Worm (Caenorhabditis elegans) whole organism, L4 larva: ENCODE data around the gene srx-23.

Source experiments
- F37D6.2 ChIP-seq: sonication (generic microtip); optimal IDR thresholded peaks from 2 replicates; lab custom pipeline; 2016; ENCODE audit warnings: mild to moderate bottlenecking, missing genetic modification characterization, missing compliant biosample characterization
- R02D3.7 ChIP-seq: fragments of 150-350 bp; sonication (generic microtip); optimal IDR thresholded peaks from 3 replicates; lab custom pipeline; 2014; ENCODE audit warnings: missing biosample characterization, missing genetic modification characterization
- T20F7.1 ChIP-seq: fragments of 200-800 bp; sonication (Bioruptor generic); optimal IDR thresholded peaks from 2 replicates; lab custom pipeline; 2018; ENCODE audit warnings: mild to moderate bottlenecking, missing genetic modification characterization, missing compliant biosample characterization
- Y48G9A.11 ChIP-seq: fragments of 200-800 bp; sonication (Bioruptor generic); IDR thresholded peaks from 2 replicates; pipeline ENCODE4 v1.3.6; 2022; ENCODE audit warnings: missing genetic modification reagents, missing genetic modification characterization, missing compliant biosample characterization
- Y5F2A.4 ChIP-seq: fragments of 200-800 bp; sonication (Bioruptor generic); optimal IDR thresholded peaks from 2 replicates; lab custom pipeline; 2018; ENCODE audit warnings: mild to moderate bottlenecking, missing genetic modification characterization, missing compliant biosample characterization
- Y75B8A.6 ChIP-seq: fragments of 200-800 bp; sonication (Bioruptor generic); IDR thresholded peaks from 2 replicates; pipeline ENCODE4 v1.3.6; 2022; ENCODE audit warnings: missing genetic modification reagents, missing genetic modification characterization, missing compliant biosample characterization
- ama-1 ChIP-seq: fragments of 150-350 bp; optimal IDR thresholded peaks from 2 replicates; lab custom pipeline; 2014; ENCODE audit warnings: inconsistent platforms, mixed read lengths
- attf-4 ChIP-seq: sonication (generic microtip); optimal IDR thresholded peaks from 3 replicates; lab custom pipeline; 2017; ENCODE audit warnings: missing biosample characterization, missing genetic modification characterization
- ceh-44 ChIP-seq: fragments of 200-800 bp; sonication (Bioruptor generic); IDR thresholded peaks from 2 replicates; pipeline ENCODE4 v1.3.6; 2022; ENCODE audit warnings: missing genetic modification reagents, missing genetic modification characterization, missing compliant biosample characterization
- ces-1 ChIP-seq: fragments of 150-350 bp; sonication (generic microtip); optimal IDR thresholded peaks from 4 replicates; lab custom pipeline; 2014; ENCODE audit warnings: missing biosample characterization, missing genetic modification reagents, missing genetic modification characterization
- ctbp-1 ChIP-seq: fragments of 200-800 bp; sonication (Bioruptor generic); IDR thresholded peaks from 2 replicates; pipeline ENCODE4 v1.3.6; 2022; ENCODE audit warnings: missing genetic modification reagents, missing genetic modification characterization, missing compliant biosample characterization
- daf-8 ChIP-seq: fragments of 200-800 bp; sonication (Bioruptor generic); IDR thresholded peaks from 2 replicates; pipeline ENCODE4 v1.3.6; 2022; ENCODE audit warnings: missing genetic modification characterization, missing compliant biosample characterization
- dmd-6 ChIP-seq: fragments of 200-800 bp; sonication (Bioruptor generic); IDR thresholded peaks from 2 replicates; pipeline ENCODE4 v1.3.6; 2022; ENCODE audit warnings: missing genetic modification reagents, missing genetic modification characterization, missing compliant biosample characterization
- duxl-1 ChIP-seq: sonication (generic microtip); optimal IDR thresholded peaks from 2 replicates; lab custom pipeline; 2016; ENCODE audit warnings: mild to moderate bottlenecking, missing genetic modification characterization, moderate library complexity, missing compliant biosample characterization; ENCODE audit not compliant: poor library complexity
- dve-1 ChIP-seq: sonication (generic microtip); optimal IDR thresholded peaks from 2 replicates; lab custom pipeline; 2017; ENCODE audit warnings: antibody characterized with exemption, mild to moderate bottlenecking, missing genetic modification characterization, missing compliant biosample characterization; ENCODE audit not compliant: insufficient read depth
- egl-27 ChIP-seq: sonication (generic microtip); optimal IDR thresholded peaks from 3 replicates; lab custom pipeline; 2017; ENCODE audit warnings: missing biosample characterization, missing genetic modification reagents, missing genetic modification characterization
- egl-43 ChIP-seq: fragments of 200-800 bp; sonication (Bioruptor generic); IDR thresholded peaks from 2 replicates; pipeline ENCODE4 v1.3.6; 2022; ENCODE audit warnings: missing genetic modification reagents, missing genetic modification characterization, missing compliant biosample characterization
- fos-1 ChIP-seq: fragments of 150-350 bp; optimal IDR thresholded peaks from 2 replicates; lab custom pipeline; 2014; ENCODE audit warnings: missing biosample characterization, missing genetic modification characterization
- gei-8 ChIP-seq: fragments of 200-800 bp; sonication (Bioruptor generic); optimal IDR thresholded peaks from 2 replicates; lab custom pipeline; 2018; ENCODE audit warnings: mild to moderate bottlenecking, missing genetic modification characterization, missing compliant biosample characterization
- hlh-30 ChIP-seq: sonication (generic microtip); optimal IDR thresholded peaks from 2 replicates; lab custom pipeline; 2017; ENCODE audit warnings: antibody characterized with exemption, mild to moderate bottlenecking, missing genetic modification characterization, missing compliant biosample characterization; ENCODE audit not compliant: insufficient read depth
- hmg-1.1 ChIP-seq: fragments of 200-800 bp; sonication (Bioruptor generic); IDR thresholded peaks from 2 replicates; pipeline ENCODE4 v1.3.6; 2022; ENCODE audit warnings: missing genetic modification reagents, missing genetic modification characterization, missing compliant biosample characterization
- lsy-2 ChIP-seq, 2 experiments: fragments of 150-350 bp in 1 of 2; sonication (generic microtip) in 1 of 2; optimal IDR thresholded peaks; 2 replicates each; lab custom pipeline; 2014 to 2017; ENCODE audit warnings: missing biosample characterization in 2 of 2, missing genetic modification characterization in 2 of 2
- madf-9 ChIP-seq: fragments of 200-800 bp; sonication (Bioruptor generic); conservative IDR thresholded peaks from 2 replicates; pipeline ENCODE4 v1.3.6; 2022; ENCODE audit warnings: missing genetic modification reagents, missing genetic modification characterization, missing compliant biosample characterization
- mdt-29 ChIP-seq: fragments of 200-800 bp; sonication (Bioruptor generic); IDR thresholded peaks from 2 replicates; pipeline ENCODE4 v1.3.6; 2022; ENCODE audit warnings: missing genetic modification reagents, missing genetic modification characterization, missing compliant biosample characterization
- mep-1 ChIP-seq: fragments of 150-350 bp; sonication (generic microtip); optimal IDR thresholded peaks from 3 replicates; lab custom pipeline; 2014; ENCODE audit warnings: missing biosample characterization, missing genetic modification characterization
- mes-2 ChIP-seq: sonication (generic microtip); optimal IDR thresholded peaks from 2 replicates; lab custom pipeline; 2016; ENCODE audit warnings: missing genotype, mild to moderate bottlenecking, missing genetic modification characterization, missing compliant biosample characterization; ENCODE audit not compliant: poor library complexity, severe bottlenecking
- mxl-2 ChIP-seq: fragments of 200-800 bp; sonication (Bioruptor generic); conservative IDR thresholded peaks from 2 replicates; pipeline ENCODE4 v1.3.6; 2022; ENCODE audit warnings: missing genetic modification reagents, missing genetic modification characterization, missing compliant biosample characterization
- mxl-3 ChIP-seq: fragments of 200-800 bp; sonication (Bioruptor generic); optimal IDR thresholded peaks from 2 replicates; lab custom pipeline; 2018; ENCODE audit warnings: mild to moderate bottlenecking, missing genetic modification characterization, missing compliant biosample characterization
- nhr-10 ChIP-seq: fragments of 150-350 bp; optimal IDR thresholded peaks from 2 replicates; lab custom pipeline; 2014; ENCODE audit warnings: missing biosample characterization, missing genetic modification characterization
- nhr-102 ChIP-seq: sonication (generic microtip); optimal IDR thresholded peaks from 2 replicates; lab custom pipeline; 2016; ENCODE audit warnings: mild to moderate bottlenecking, missing genetic modification characterization, moderate library complexity, missing compliant biosample characterization
- nhr-11 ChIP-seq: fragments of 150-350 bp; optimal IDR thresholded peaks from 2 replicates; lab custom pipeline; 2014; ENCODE audit warnings: missing biosample characterization, missing genetic modification characterization
- nhr-111 ChIP-seq: fragments of 200-800 bp; sonication (Bioruptor generic); optimal IDR thresholded peaks from 2 replicates; lab custom pipeline; 2018; ENCODE audit warnings: mild to moderate bottlenecking, missing genetic modification characterization, missing compliant biosample characterization
- nhr-237 ChIP-seq: sonication (generic microtip); optimal IDR thresholded peaks from 2 replicates; lab custom pipeline; 2017; ENCODE audit warnings: missing biosample characterization, missing genetic modification characterization
- nhr-76 ChIP-seq: fragments of 150-350 bp; optimal IDR thresholded peaks from 2 replicates; lab custom pipeline; 2014; ENCODE audit warnings: missing biosample characterization, missing genetic modification characterization
- pha-4 ChIP-seq, 2 experiments: fragments of 150-350 bp in 1 of 2; fragments of 200-800 bp in 1 of 2; sonication (Bioruptor generic) in 1 of 2; IDR thresholded peaks in 1 of 2; optimal IDR thresholded peaks in 1 of 2; 2 replicates each; pipeline versions ENCODE4 v1.3.6 to Lab custom; 2014 to 2022; ENCODE audit warnings: missing genetic modification characterization in 2 of 2, missing genetic modification reagents in 2 of 2, missing biosample characterization in 1 of 2, missing compliant biosample characterization in 1 of 2
- pqm-1 ChIP-seq: sonication (generic microtip); optimal IDR thresholded peaks from 2 replicates; lab custom pipeline; 2017; ENCODE audit warnings: missing biosample characterization, missing genetic modification characterization
- rbr-2 ChIP-seq: sonication (generic microtip); optimal IDR thresholded peaks from 2 replicates; lab custom pipeline; 2016; ENCODE audit warnings: missing genotype, missing genetic modification characterization, missing compliant biosample characterization
- sdz-12 ChIP-seq: fragments of 200-800 bp; sonication (Bioruptor generic); optimal IDR thresholded peaks from 2 replicates; lab custom pipeline; 2018; ENCODE audit warnings: mild to moderate bottlenecking, missing genetic modification characterization, missing compliant biosample characterization
- set-16 ChIP-seq: fragments of 200-800 bp; sonication (Bioruptor generic); IDR thresholded peaks from 2 replicates; pipeline ENCODE4 v1.3.6; 2022; ENCODE audit warnings: missing genetic modification reagents, missing genetic modification characterization, missing compliant biosample characterization
- snpc-1.2 ChIP-seq: fragments of 200-800 bp; sonication (Bioruptor generic); IDR thresholded peaks from 2 replicates; pipeline ENCODE4 v1.3.6; 2022; ENCODE audit warnings: missing genetic modification reagents, missing genetic modification characterization, missing compliant biosample characterization
- snpc-4 ChIP-seq: fragments of 150-350 bp; optimal IDR thresholded peaks from 2 replicates; lab custom pipeline; 2014; ENCODE audit warnings: missing biosample characterization, missing genetic modification characterization
- spr-3 ChIP-seq: fragments of 200-800 bp; sonication (Bioruptor generic); optimal IDR thresholded peaks from 2 replicates; lab custom pipeline; 2018; ENCODE audit warnings: mild to moderate bottlenecking, missing genetic modification characterization, missing compliant biosample characterization
- unc-62 ChIP-seq, 3 experiments: fragments of 150-350 bp in 1 of 3; sonication (generic microtip); optimal IDR thresholded peaks in 2 of 3; peaks in 1 of 3; 1 replicate in 1 of 3; 2 replicates in 2 of 3; lab custom pipeline; 2014 to 2017; ENCODE audit warnings: missing biosample characterization in 3 of 3, missing genetic modification characterization in 3 of 3, missing genetic modification reagents in 3 of 3, missing genotype in 1 of 3
- zag-1 ChIP-seq: fragments of 150-350 bp; optimal IDR thresholded peaks from 2 replicates; lab custom pipeline; 2014; ENCODE audit warnings: missing biosample characterization, missing genetic modification characterization
- zfp-3 ChIP-seq: fragments of 200-800 bp; sonication (Bioruptor generic); conservative IDR thresholded peaks from 2 replicates; pipeline ENCODE4 v1.3.6; 2022; ENCODE audit warnings: missing genetic modification reagents, missing genetic modification characterization, missing compliant biosample characterization
- zip-2 ChIP-seq: fragments of 150-350 bp; optimal IDR thresholded peaks from 2 replicates; lab custom pipeline; 2014; ENCODE audit warnings: missing biosample characterization, missing genetic modification characterization
- ztf-11 ChIP-seq: fragments of 150-350 bp; optimal IDR thresholded peaks from 2 replicates; lab custom pipeline; 2014; ENCODE audit warnings: missing biosample characterization, missing genetic modification characterization
- ztf-7 ChIP-seq: fragments of 150-350 bp; optimal IDR thresholded peaks from 2 replicates; lab custom pipeline; 2014; ENCODE audit warnings: missing biosample characterization, missing genetic modification characterization

Gene srx-23

ce11 chrV:730216-730615 is 48.1 kb downstream of the srx-23 start (continued):
- TF ChIP-seq Y48G9A.11 (GFP tag; lab: Robert Waterston, UW), result no peak
- TF ChIP-seq snpc-4 (tag; lab: Kevin White, UChicago), result no peak
- peak; percentile 89 for TF ChIP-seq dve-1 (tag; lab: Kevin White, UChicago)
- no peak for TF ChIP-seq snpc-1.2 (GFP tag; lab: Robert Waterston, UW)
- TF ChIP-seq egl-27 (tag; lab: Kevin White, UChicago), result no peak
- TF ChIP-seq fos-1 (tag; lab: Kevin White, UChicago), result no peak
- peak; percentile 64 for TF ChIP-seq ama-1 (lab: Kevin White, UChicago)
- no peak for TF ChIP-seq nhr-237
- peak in 1 of 2 experiments; percentile 26 for TF ChIP-seq lsy-2 (tag; optimal IDR thresholded peaks at IDR 0.05; lab: Kevin White, UChicago)

ce11 chrV:731330-731729 is 49.2 kb downstream of the srx-23 start:
- TF ChIP-seq pqm-1 (tag; lab: Kevin White, UChicago) (peak; percentile 70), ces-1 (GFP tag; lab: Kevin White, UChicago) (no peak), hmg-1.1 (GFP tag; lab: Robert Waterston, UW) (peak; percentile 71), mxl-2 (GFP tag; lab: Robert Waterston, UW) (peak; percentile 73), attf-4 (tag; lab: Kevin White, UChicago) (no peak), sdz-12 (GFP tag; lab: Kevin White, UChicago) (peak; percentile 13), R02D3.7 (tag; lab: Kevin White, UChicago) (no peak), fos-1 (tag; lab: Kevin White, UChicago) (peak; percentile 67), madf-9 (peak; percentile 34; the same call in 1 of the 2 replicates), ctbp-1 (GFP tag; lab: Robert Waterston, UW) (peak; percentile 65; the same call in 1 of the 2 replicates), ztf-11 (no peak), nhr-102 (tag; lab: Kevin White, UChicago) (peak; percentile 93), nhr-76 (tag; lab: Kevin White, UChicago) (no peak), egl-43 (GFP tag; lab: Robert Waterston, UW) (peak; percentile 65; the same call in 1 of the 2 replicates), Y5F2A.4 (no peak), mdt-29 (GFP tag; lab: Robert Waterston, UW) (peak; percentile 98), rbr-2 (tag; lab: Kevin White, UChicago) (peak; percentile 35), nhr-111 (GFP tag; lab: Kevin White, UChicago) (peak; percentile 12), mes-2 (peak; percentile 71), T20F7.1 (peak; percentile 62), duxl-1 (tag; lab: Kevin White, UChicago) (peak; percentile 73), zag-1 (tag; lab: Kevin White, UChicago) (no peak), zip-2 (tag; lab: Kevin White, UChicago) (peak; percentile 37), pha-4 (GFP tag; IDR thresholded peaks at IDR 0.05; lab: Robert Waterston, UW) (peak; percentile 80), pha-4 (tag; optimal IDR thresholded peaks at IDR 0.05; lab: Kevin White, UChicago) (no peak), mxl-3 (GFP tag; lab: Kevin White, UChicago) (peak; percentile 84), unc-62 (GFP tag; optimal IDR thresholded peaks at IDR 0.05 in 1 of 2; lab: Kevin White, UChicago) (peak; percentile 76 to 98), unc-62 (tag; optimal IDR thresholded peaks at IDR 0.05; lab: Kevin White, UChicago) (peak; percentile 8), lsy-2 (tag; optimal IDR thresholded peaks at IDR 0.05; lab: Kevin White, UChicago) (peak; percentile 71 to 78), zfp-3 (GFP tag; lab: Robert Waterston, UW) (peak; percentile 88), set-16 (GFP tag; lab: Robert Waterston, UW) (peak; percentile 91), ztf-7 (tag; lab: Kevin White, UChicago) (no peak), spr-3 (peak; percentile 9), daf-8 (GFP tag; lab: Robert Waterston, UW) (no peak), F37D6.2 (tag; lab: Kevin White, UChicago) (no peak), hlh-30 (peak; percentile 98), Y75B8A.6 (GFP tag; lab: Robert Waterston, UW) (peak; percentile 84; the same call in 1 of the 2 replicates), ceh-44 (GFP tag; lab: Robert Waterston, UW) (no peak), nhr-11 (tag; lab: Kevin White, UChicago) (peak; percentile 96), mep-1 (peak; percentile 79), gei-8 (GFP tag; lab: Kevin White, UChicago) (peak; percentile 88), nhr-237 (no peak), dmd-6 (GFP tag; lab: Robert Waterston, UW) (peak; percentile 98), nhr-10 (tag; lab: Kevin White, UChicago) (peak; percentile 97)
